Fruit fly (Drosophila melanogaster) whole organism, prepupa: ENCODE results near the gene Marf.
A peak's percentile ranks its signal among the peaks of the same experiment; 100 is the strongest.

Experiments used
- Blimp-1 ChIP-seq: fragments of 200-800 bp; sonication (Bioruptor generic); optimal IDR thresholded peaks from 3 replicates; lab custom pipeline; 2017; ENCODE audit warnings: missing biosample characterization, missing genetic modification characterization, mild to moderate bottlenecking, moderate library complexity, missing genetic modification reagents
- CG10631 ChIP-seq: fragments of 200-800 bp; sonication (Bioruptor generic); optimal IDR thresholded peaks from 2 replicates; lab custom pipeline; 2016; ENCODE audit warnings: missing biosample characterization, missing genetic modification characterization
- CG11294 ChIP-seq: fragments of 200-800 bp; sonication (Bioruptor generic); IDR thresholded peaks from 2 replicates; pipeline ENCODE4 v1.3.6; 2022; ENCODE audit warnings: missing biosample characterization, missing genetic modification characterization
- CG11902 ChIP-seq: fragments of 200-800 bp; sonication (Bioruptor generic); optimal IDR thresholded peaks from 3 replicates; lab custom pipeline; 2016; ENCODE audit warnings: missing biosample characterization, missing genetic modification characterization
- CG15336 ChIP-seq: fragments of 200-800 bp; sonication (Bioruptor generic); IDR thresholded peaks from 2 replicates; pipeline ENCODE4 v1.3.6; 2022; ENCODE audit warnings: missing biosample characterization, missing genetic modification characterization
- CG1621 ChIP-seq: fragments of 200-800 bp; sonication (Bioruptor generic); optimal IDR thresholded peaks from 3 replicates; lab custom pipeline; 2018; ENCODE audit warnings: missing biosample characterization, mild to moderate bottlenecking, missing genetic modification characterization
- CG16779 ChIP-seq: fragments of 200-800 bp; sonication (Bioruptor generic); optimal IDR thresholded peaks from 3 replicates; lab custom pipeline; 2017; ENCODE audit warnings: missing biosample characterization, mild to moderate bottlenecking, missing genetic modification characterization
- CG3032 ChIP-seq: fragments of 200-800 bp; optimal IDR thresholded peaks from 2 replicates; lab custom pipeline; 2019; ENCODE audit warnings: missing biosample characterization, mild to moderate bottlenecking, missing genetic modification characterization, moderate library complexity
- CG31627 ChIP-seq: fragments of 200-800 bp; sonication (Bioruptor generic); optimal IDR thresholded peaks from 3 replicates; lab custom pipeline; 2016; ENCODE audit warnings: missing biosample characterization, missing genetic modification characterization
- CG34406 ChIP-seq: fragments of 200-800 bp; sonication (Bioruptor generic); optimal IDR thresholded peaks from 3 replicates; lab custom pipeline; 2016; ENCODE audit warnings: missing biosample characterization, missing genetic modification characterization
- CG3919 ChIP-seq: fragments of 200-800 bp; sonication (Bioruptor generic); optimal IDR thresholded peaks from 3 replicates; lab custom pipeline; 2016; ENCODE audit warnings: missing biosample characterization, missing genetic modification characterization
- CG6163 ChIP-seq: fragments of 200-800 bp; sonication (Bioruptor generic); IDR thresholded peaks from 3 replicates; pipeline ENCODE4 v1.3.6; 2022; ENCODE audit warnings: missing biosample characterization, missing genetic modification characterization
- CG6276 ChIP-seq: fragments of 200-800 bp; sonication (Bioruptor generic); optimal IDR thresholded peaks from 2 replicates; lab custom pipeline; 2017; ENCODE audit warnings: missing biosample characterization, mild to moderate bottlenecking, missing genetic modification characterization
- CG6808 ChIP-seq: fragments of 200-800 bp; sonication (Bioruptor generic); optimal IDR thresholded peaks from 3 replicates; lab custom pipeline; 2017; ENCODE audit warnings: missing biosample characterization, missing genetic modification characterization, mild to moderate bottlenecking, moderate library complexity, missing genetic modification reagents
- CG7368 ChIP-seq: fragments of 200-800 bp; sonication (Bioruptor generic); optimal IDR thresholded peaks from 3 replicates; lab custom pipeline; 2016; ENCODE audit warnings: missing biosample characterization, missing genetic modification characterization
- CG8119 ChIP-seq: fragments of 200-800 bp; sonication (Bioruptor generic); IDR thresholded peaks from 3 replicates; pipeline ENCODE4 v1.3.6; 2022; ENCODE audit warnings: missing biosample characterization, missing genetic modification characterization
- CG8632 ChIP-seq: fragments of 200-800 bp; sonication (Bioruptor generic); optimal IDR thresholded peaks from 3 replicates; lab custom pipeline; 2016; ENCODE audit warnings: missing biosample characterization, missing genetic modification characterization
- Eip75B ChIP-seq: fragments of 200-800 bp; sonication (Bioruptor generic); optimal IDR thresholded peaks from 3 replicates; lab custom pipeline; 2016; ENCODE audit warnings: missing biosample characterization, missing genetic modification characterization
- Eip78C ChIP-seq: fragments of 200-800 bp; sonication (Bioruptor generic); peaks from one replicate; lab custom pipeline; 2016; ENCODE audit warnings: missing biosample characterization, missing genetic modification characterization
- Eip93F ChIP-seq: fragments of 200-800 bp; sonication (Bioruptor generic); optimal IDR thresholded peaks from 2 replicates; lab custom pipeline; 2016; ENCODE audit warnings: missing biosample characterization, mild to moderate bottlenecking, missing genetic modification characterization
- Ets21C ChIP-seq: fragments of 200-800 bp; sonication (Bioruptor generic); optimal IDR thresholded peaks from 3 replicates; lab custom pipeline; 2016; ENCODE audit warnings: missing biosample characterization, missing genetic modification characterization
- Gug ChIP-seq: fragments of 200-800 bp; sonication (Bioruptor generic); IDR thresholded peaks from 2 replicates; pipeline ENCODE4 v1.3.6; 2022; ENCODE audit warnings: missing biosample characterization, missing genetic modification characterization
- Hr4 ChIP-seq: fragments of 200-800 bp; sonication (Bioruptor generic); optimal IDR thresholded peaks from 3 replicates; lab custom pipeline; 2016; ENCODE audit warnings: missing biosample characterization, missing genetic modification characterization
- Met ChIP-seq: fragments of 200-800 bp; sonication (Bioruptor generic); optimal IDR thresholded peaks from 3 replicates; lab custom pipeline; 2016; ENCODE audit warnings: missing biosample characterization, missing genetic modification characterization
- OdsH ChIP-seq: fragments of 200-800 bp; sonication (Bioruptor generic); optimal IDR thresholded peaks from 3 replicates; lab custom pipeline; 2016; ENCODE audit warnings: missing biosample characterization, missing genetic modification characterization
- Sox102F ChIP-seq: fragments of 200-800 bp; sonication (Bioruptor generic); optimal IDR thresholded peaks from 2 replicates; lab custom pipeline; 2016; ENCODE audit warnings: missing biosample characterization, mild to moderate bottlenecking, missing genetic modification characterization
- achi ChIP-seq: fragments of 200-800 bp; sonication (Bioruptor generic); optimal IDR thresholded peaks from 3 replicates; lab custom pipeline; 2016; ENCODE audit warnings: missing biosample characterization, missing genetic modification characterization
- dsx ChIP-seq: fragments of 200-800 bp; optimal IDR thresholded peaks from 3 replicates; lab custom pipeline; 2019; ENCODE audit warnings: missing biosample characterization, mild to moderate bottlenecking, missing genetic modification characterization, moderate library complexity; ENCODE audit not compliant: poor library complexity, severe bottlenecking
- eg ChIP-seq: fragments of 200-800 bp; sonication (Bioruptor generic); IDR thresholded peaks from 3 replicates; pipeline ENCODE4 v1.3.6; 2022; ENCODE audit warnings: missing biosample characterization, missing genetic modification characterization
- fd59A ChIP-seq: fragments of 200-800 bp; sonication (Bioruptor generic); optimal IDR thresholded peaks from 2 replicates; lab custom pipeline; 2017; ENCODE audit warnings: missing biosample characterization, mild to moderate bottlenecking, missing genetic modification characterization, missing genetic modification reagents
- fkh ChIP-seq: fragments of 200-800 bp; sonication (Bioruptor generic); optimal IDR thresholded peaks from 3 replicates; lab custom pipeline; 2017; ENCODE audit warnings: missing biosample characterization, mild to moderate bottlenecking, missing genetic modification characterization, moderate library complexity
- lz ChIP-seq: fragments of 200-800 bp; sonication (Bioruptor generic); optimal IDR thresholded peaks from 3 replicates; lab custom pipeline; 2016; ENCODE audit warnings: missing biosample characterization, missing genetic modification characterization
- pdm3 ChIP-seq: fragments of 200-800 bp; sonication (Bioruptor generic); optimal IDR thresholded peaks from 3 replicates; lab custom pipeline; 2016; ENCODE audit warnings: missing biosample characterization, missing genetic modification characterization
- salr ChIP-seq, 2 experiments: fragments of 200-800 bp; sonication (Bioruptor generic); optimal IDR thresholded peaks; 3 replicates each; lab custom pipeline; 2016 to 2018; ENCODE audit warnings: missing biosample characterization in 2 of 2, missing genetic modification characterization in 2 of 2, mild to moderate bottlenecking in 1 of 2
- spab ChIP-seq: fragments of 200-800 bp; sonication (Bioruptor generic); optimal IDR thresholded peaks from 2 replicates; lab custom pipeline; 2017; ENCODE audit warnings: missing biosample characterization, mild to moderate bottlenecking, missing genetic modification characterization, missing genetic modification reagents
- ss ChIP-seq, 2 experiments: fragments of 200-800 bp; sonication (Bioruptor generic); optimal IDR thresholded peaks; 2 replicates in 1 of 2; 3 replicates in 1 of 2; lab custom pipeline; 2017 to 2018; ENCODE audit warnings: mild to moderate bottlenecking in 2 of 2, missing biosample characterization in 2 of 2, missing genetic modification characterization in 2 of 2, moderate library complexity in 1 of 2
- topi ChIP-seq: fragments of 200-800 bp; sonication (Bioruptor generic); optimal IDR thresholded peaks from 3 replicates; lab custom pipeline; 2016; ENCODE audit warnings: missing biosample characterization, missing genetic modification characterization

The Marf gene

DNA sequence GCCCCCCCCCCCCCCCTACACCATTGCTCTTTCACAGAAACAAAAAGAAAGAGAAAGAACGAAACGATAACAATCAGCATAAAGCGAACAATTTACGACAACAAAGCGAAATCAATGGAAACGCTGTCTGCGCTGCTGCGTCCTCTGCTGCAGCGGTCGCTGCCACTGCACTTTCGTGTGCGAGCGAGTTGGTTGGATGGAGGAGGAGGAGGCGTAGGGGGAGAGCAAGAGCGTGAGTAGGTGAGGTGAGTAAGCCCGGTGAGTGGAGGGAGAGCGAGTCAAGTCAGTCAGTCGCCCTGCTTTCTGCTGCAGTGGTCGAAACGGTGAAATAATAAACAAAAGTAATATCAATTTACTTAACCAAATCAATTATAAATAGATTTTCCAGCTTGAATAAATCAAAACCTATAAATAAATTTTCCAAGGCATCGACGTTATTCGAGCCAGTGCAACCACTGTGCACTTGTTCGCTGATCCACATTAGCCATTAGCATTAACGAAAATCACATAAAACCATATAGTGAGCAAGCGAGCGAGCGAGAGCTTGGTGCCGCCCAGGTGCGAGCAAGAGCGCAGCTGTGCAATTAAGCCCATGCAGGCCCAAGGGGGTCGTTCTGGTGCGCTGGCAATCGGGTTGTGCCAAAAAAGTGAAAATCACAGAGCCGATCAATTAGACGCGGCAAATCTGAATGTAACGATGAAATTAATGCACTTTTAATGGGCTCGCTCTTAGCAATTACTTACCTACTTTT lies 21.8 kb upstream of the Marf start (continued):
- peak; percentile 51 for TF ChIP-seq spab (GFP tag; lab: Kevin White, UChicago)
- peak; percentile 33 for TF ChIP-seq CG6808 (GFP tag; lab: Kevin White, UChicago)
- TF ChIP-seq Eip93F, result peak; percentile 79
- TF ChIP-seq CG11902 (GFP tag; lab: Kevin White, UChicago), result peak; percentile 73
- TF ChIP-seq Ets21C, result peak; percentile 88
- peak; percentile 47 for TF ChIP-seq Blimp-1 (GFP tag; lab: Kevin White, UChicago)
- peak; percentile 36 for TF ChIP-seq dsx
- peak; percentile 85 for TF ChIP-seq CG6276 (GFP tag; lab: Kevin White, UChicago)
- peak; percentile 29 for TF ChIP-seq CG3032 (tag; lab: Kevin White, UChicago)
- peak; percentile 97 for TF ChIP-seq CG15336 (GFP tag; lab: Robert Waterston, UW)
- TF ChIP-seq topi (GFP tag; lab: Kevin White, UChicago), result peak; percentile 96
- TF ChIP-seq Eip75B, result peak; percentile 84
- peak; percentile 65 to 73 for TF ChIP-seq ss (GFP tag; optimal IDR thresholded peaks at IDR 0.05; lab: Kevin White, UChicago)
- TF ChIP-seq CG8632 (GFP tag; lab: Kevin White, UChicago), result peak; percentile 78
- TF ChIP-seq Met, result peak; percentile 94
- peak; percentile 84 for TF ChIP-seq CG10631 (GFP tag; lab: Kevin White, UChicago)
- peak; percentile 38 for TF ChIP-seq CG1621 (tag; lab: Kevin White, UChicago)
- TF ChIP-seq Gug (GFP tag; lab: Robert Waterston, UW), result peak; percentile 92
- TF ChIP-seq pdm3 (GFP tag; lab: Kevin White, UChicago), result peak; percentile 91
- TF ChIP-seq OdsH (GFP tag; lab: Kevin White, UChicago), result peak; percentile 86
- TF ChIP-seq CG6163 (GFP tag; lab: Robert Waterston, UW), result peak; percentile 95
- TF ChIP-seq CG8119 (GFP tag; lab: Robert Waterston, UW), result peak; percentile 94
- peak; percentile 84 for TF ChIP-seq Hr4 (GFP tag; lab: Kevin White, UChicago)
- TF ChIP-seq CG11294 (GFP tag; lab: Robert Waterston, UW), result peak; percentile 91
- TF ChIP-seq Eip78C (GFP tag; lab: Kevin White, UChicago), result peak; percentile 97
- TF ChIP-seq Sox102F (GFP tag; lab: Kevin White, UChicago), result peak; percentile 93

DNA sequence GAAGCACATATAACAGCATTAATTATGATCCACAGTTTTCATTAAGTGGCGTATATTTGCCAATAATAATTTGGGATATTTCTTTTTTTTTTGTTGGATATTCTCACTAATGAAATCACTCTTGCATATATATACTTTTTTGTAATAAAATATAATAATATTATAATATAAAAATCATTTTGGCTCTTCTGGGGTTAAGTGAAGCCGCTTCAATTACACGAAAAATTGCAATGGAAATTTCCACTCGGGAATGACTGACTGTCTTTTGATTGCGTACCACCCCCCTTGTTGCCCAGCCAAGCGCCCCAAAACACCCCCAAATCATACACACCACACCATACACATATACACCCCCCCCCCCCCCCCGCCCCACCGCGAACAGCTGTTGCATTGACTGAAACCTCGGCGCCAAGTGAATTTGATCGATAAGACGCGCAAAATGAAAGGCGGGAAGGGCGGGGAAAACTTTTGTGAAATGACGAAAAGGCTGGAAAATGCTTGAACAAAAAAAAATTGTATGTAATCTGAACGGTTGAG lies 21.1 kb upstream of the Marf start:
- TF ChIP-seq CG34406, result peak; percentile 3
- peak; percentile 22; the same call in 1 of the 2 replicates for TF ChIP-seq CG15336 (GFP tag; lab: Robert Waterston, UW)
- TF ChIP-seq eg (GFP tag; lab: Robert Waterston, UW), result no peak

DNA sequence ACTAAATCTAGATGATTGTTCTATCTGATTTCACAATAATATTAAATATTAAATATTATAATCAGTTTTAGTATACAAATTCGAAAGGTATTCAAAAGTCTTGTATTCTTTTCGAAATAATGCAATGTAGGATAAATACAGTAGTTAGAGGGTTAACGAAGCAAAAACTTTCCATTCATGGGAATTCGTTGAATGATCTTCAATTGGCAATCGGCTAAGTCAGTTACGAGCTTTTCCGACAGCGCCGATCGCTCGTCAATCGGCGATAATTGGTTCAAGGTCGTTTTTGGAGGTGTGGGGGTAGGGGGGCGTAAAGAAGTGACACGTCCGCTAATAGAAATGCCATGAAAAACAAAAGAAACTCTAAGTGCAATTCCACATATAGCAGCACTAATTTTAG lies 19.6 kb upstream of the Marf start:
- no peak for TF ChIP-seq salr (GFP tag; optimal IDR thresholded peaks at IDR 0.05; lab: Kevin White, UChicago)
- TF ChIP-seq fd59A, result no peak
- TF ChIP-seq fkh, result no peak
- TF ChIP-seq eg (GFP tag; lab: Robert Waterston, UW), result no peak
- TF ChIP-seq achi (GFP tag; lab: Kevin White, UChicago), result no peak
- TF ChIP-seq CG31627 (GFP tag; lab: Kevin White, UChicago), result no peak
- TF ChIP-seq dsx, result no peak
- no peak for TF ChIP-seq lz (GFP tag; lab: Kevin White, UChicago)
- no peak for TF ChIP-seq CG7368 (GFP tag; lab: Kevin White, UChicago)
- TF ChIP-seq CG16779 (tag; lab: Kevin White, UChicago), result no peak
- no peak for TF ChIP-seq CG3919 (GFP tag; lab: Kevin White, UChicago)
- TF ChIP-seq pdm3 (GFP tag; lab: Kevin White, UChicago), result no peak
